Fruit fly (Drosophila melanogaster) whole organism, prepupa: ENCODE results near the gene bun.

Experiments
- Blimp-1 ChIP-seq: fragments of 200-800 bp; sonication (Bioruptor generic); optimal IDR thresholded peaks from 3 replicates; lab custom pipeline; 2017; ENCODE audit warnings: missing biosample characterization, missing genetic modification characterization, mild to moderate bottlenecking, moderate library complexity, missing genetic modification reagents
- CG10631 ChIP-seq: fragments of 200-800 bp; sonication (Bioruptor generic); optimal IDR thresholded peaks from 2 replicates; lab custom pipeline; 2016; ENCODE audit warnings: missing biosample characterization, missing genetic modification characterization
- CG11294 ChIP-seq: fragments of 200-800 bp; sonication (Bioruptor generic); IDR thresholded peaks from 2 replicates; pipeline ENCODE4 v1.3.6; 2022; ENCODE audit warnings: missing biosample characterization, missing genetic modification characterization
- CG11902 ChIP-seq: fragments of 200-800 bp; sonication (Bioruptor generic); optimal IDR thresholded peaks from 3 replicates; lab custom pipeline; 2016; ENCODE audit warnings: missing biosample characterization, missing genetic modification characterization
- CG15336 ChIP-seq: fragments of 200-800 bp; sonication (Bioruptor generic); IDR thresholded peaks from 2 replicates; pipeline ENCODE4 v1.3.6; 2022; ENCODE audit warnings: missing biosample characterization, missing genetic modification characterization
- CG1621 ChIP-seq: fragments of 200-800 bp; sonication (Bioruptor generic); optimal IDR thresholded peaks from 3 replicates; lab custom pipeline; 2018; ENCODE audit warnings: missing biosample characterization, mild to moderate bottlenecking, missing genetic modification characterization
- CG16779 ChIP-seq: fragments of 200-800 bp; sonication (Bioruptor generic); optimal IDR thresholded peaks from 3 replicates; lab custom pipeline; 2017; ENCODE audit warnings: missing biosample characterization, mild to moderate bottlenecking, missing genetic modification characterization
- CG3032 ChIP-seq: fragments of 200-800 bp; optimal IDR thresholded peaks from 2 replicates; lab custom pipeline; 2019; ENCODE audit warnings: missing biosample characterization, mild to moderate bottlenecking, missing genetic modification characterization, moderate library complexity
- CG31627 ChIP-seq: fragments of 200-800 bp; sonication (Bioruptor generic); optimal IDR thresholded peaks from 3 replicates; lab custom pipeline; 2016; ENCODE audit warnings: missing biosample characterization, missing genetic modification characterization
- CG32006 ChIP-seq: fragments of 200-800 bp; sonication (Bioruptor generic); optimal IDR thresholded peaks from 3 replicates; lab custom pipeline; 2017; ENCODE audit warnings: missing biosample characterization, mild to moderate bottlenecking, missing genetic modification characterization
- CG34406 ChIP-seq: fragments of 200-800 bp; sonication (Bioruptor generic); optimal IDR thresholded peaks from 3 replicates; lab custom pipeline; 2016; ENCODE audit warnings: missing biosample characterization, missing genetic modification characterization
- CG3919 ChIP-seq: fragments of 200-800 bp; sonication (Bioruptor generic); optimal IDR thresholded peaks from 3 replicates; lab custom pipeline; 2016; ENCODE audit warnings: missing biosample characterization, missing genetic modification characterization
- CG4318 ChIP-seq: fragments of 200-800 bp; sonication (Bioruptor generic); optimal IDR thresholded peaks from 3 replicates; lab custom pipeline; 2017; ENCODE audit warnings: missing biosample characterization, mild to moderate bottlenecking, missing genetic modification characterization
- CG6163 ChIP-seq: fragments of 200-800 bp; sonication (Bioruptor generic); IDR thresholded peaks from 3 replicates; pipeline ENCODE4 v1.3.6; 2022; ENCODE audit warnings: missing biosample characterization, missing genetic modification characterization
- CG6792 ChIP-seq: fragments of 200-800 bp; sonication (Bioruptor generic); optimal IDR thresholded peaks from 3 replicates; lab custom pipeline; 2016; ENCODE audit warnings: missing biosample characterization, missing genetic modification characterization
- CG6808 ChIP-seq: fragments of 200-800 bp; sonication (Bioruptor generic); optimal IDR thresholded peaks from 3 replicates; lab custom pipeline; 2017; ENCODE audit warnings: missing biosample characterization, missing genetic modification characterization, mild to moderate bottlenecking, moderate library complexity, missing genetic modification reagents
- CG6854 ChIP-seq: fragments of 200-800 bp; sonication (Bioruptor generic); optimal IDR thresholded peaks from 2 replicates; lab custom pipeline; 2017; ENCODE audit warnings: missing biosample characterization, mild to moderate bottlenecking, missing genetic modification characterization
- CG7368 ChIP-seq: fragments of 200-800 bp; sonication (Bioruptor generic); optimal IDR thresholded peaks from 3 replicates; lab custom pipeline; 2016; ENCODE audit warnings: missing biosample characterization, missing genetic modification characterization
- CG8119 ChIP-seq: fragments of 200-800 bp; sonication (Bioruptor generic); IDR thresholded peaks from 3 replicates; pipeline ENCODE4 v1.3.6; 2022; ENCODE audit warnings: missing biosample characterization, missing genetic modification characterization
- CG8319 ChIP-seq: fragments of 200-800 bp; sonication (Bioruptor generic); optimal IDR thresholded peaks from 3 replicates; lab custom pipeline; 2016; ENCODE audit warnings: missing biosample characterization, missing genetic modification characterization
- CG8632 ChIP-seq: fragments of 200-800 bp; sonication (Bioruptor generic); optimal IDR thresholded peaks from 3 replicates; lab custom pipeline; 2016; ENCODE audit warnings: missing biosample characterization, missing genetic modification characterization
- CG9139 ChIP-seq: fragments of 200-800 bp; sonication (Bioruptor generic); optimal IDR thresholded peaks from 3 replicates; lab custom pipeline; 2017; ENCODE audit warnings: missing biosample characterization, mild to moderate bottlenecking, missing genetic modification characterization
- Eip75B ChIP-seq: fragments of 200-800 bp; sonication (Bioruptor generic); optimal IDR thresholded peaks from 3 replicates; lab custom pipeline; 2016; ENCODE audit warnings: missing biosample characterization, missing genetic modification characterization
- Eip93F ChIP-seq: fragments of 200-800 bp; sonication (Bioruptor generic); optimal IDR thresholded peaks from 2 replicates; lab custom pipeline; 2016; ENCODE audit warnings: missing biosample characterization, mild to moderate bottlenecking, missing genetic modification characterization
- Ets21C ChIP-seq: fragments of 200-800 bp; sonication (Bioruptor generic); optimal IDR thresholded peaks from 3 replicates; lab custom pipeline; 2016; ENCODE audit warnings: missing biosample characterization, missing genetic modification characterization
- Ets96B ChIP-seq: fragments of 200-800 bp; optimal IDR thresholded peaks from 2 replicates; lab custom pipeline; 2019; ENCODE audit warnings: missing biosample characterization, mild to moderate bottlenecking, missing genetic modification characterization, moderate library complexity
- Hr38 ChIP-seq: sonication (Bioruptor generic); optimal IDR thresholded peaks from 2 replicates; lab custom pipeline; 2016; ENCODE audit warnings: missing biosample characterization, missing genetic modification characterization
- Hr39 ChIP-seq: fragments of 200-800 bp; sonication (Bioruptor generic); optimal IDR thresholded peaks from 2 replicates; lab custom pipeline; 2016; ENCODE audit warnings: missing biosample characterization, missing genetic modification characterization
- Lpt ChIP-seq: fragments of 200-800 bp; sonication (Bioruptor generic); optimal IDR thresholded peaks from 3 replicates; lab custom pipeline; 2016; ENCODE audit warnings: missing biosample characterization, missing genetic modification characterization
- OdsH ChIP-seq: fragments of 200-800 bp; sonication (Bioruptor generic); optimal IDR thresholded peaks from 3 replicates; lab custom pipeline; 2016; ENCODE audit warnings: missing biosample characterization, missing genetic modification characterization
- Smox ChIP-seq: fragments of 200-800 bp; sonication (Bioruptor generic); optimal IDR thresholded peaks from 3 replicates; lab custom pipeline; 2016; ENCODE audit warnings: missing biosample characterization, missing genetic modification characterization
- Sox102F ChIP-seq: fragments of 200-800 bp; sonication (Bioruptor generic); optimal IDR thresholded peaks from 2 replicates; lab custom pipeline; 2016; ENCODE audit warnings: missing biosample characterization, mild to moderate bottlenecking, missing genetic modification characterization
- achi ChIP-seq: fragments of 200-800 bp; sonication (Bioruptor generic); optimal IDR thresholded peaks from 3 replicates; lab custom pipeline; 2016; ENCODE audit warnings: missing biosample characterization, missing genetic modification characterization
- dac ChIP-seq: fragments of 200-800 bp; sonication (Bioruptor generic); optimal IDR thresholded peaks from 2 replicates; lab custom pipeline; 2017; ENCODE audit warnings: missing biosample characterization, mild to moderate bottlenecking, missing genetic modification characterization
- dsx ChIP-seq: fragments of 200-800 bp; optimal IDR thresholded peaks from 3 replicates; lab custom pipeline; 2019; ENCODE audit warnings: missing biosample characterization, mild to moderate bottlenecking, missing genetic modification characterization, moderate library complexity; ENCODE audit not compliant: poor library complexity, severe bottlenecking
- eg ChIP-seq: fragments of 200-800 bp; sonication (Bioruptor generic); IDR thresholded peaks from 3 replicates; pipeline ENCODE4 v1.3.6; 2022; ENCODE audit warnings: missing biosample characterization, missing genetic modification characterization
- esn ChIP-seq: fragments of 200-800 bp; sonication (Bioruptor generic); optimal IDR thresholded peaks from 2 replicates; lab custom pipeline; 2016; ENCODE audit warnings: missing biosample characterization, mild to moderate bottlenecking, missing genetic modification characterization, moderate library complexity
- fd85E ChIP-seq: fragments of 200-800 bp; sonication (Bioruptor generic); optimal IDR thresholded peaks from 3 replicates; lab custom pipeline; 2016; ENCODE audit warnings: missing biosample characterization, missing genetic modification characterization
- fkh ChIP-seq: fragments of 200-800 bp; sonication (Bioruptor generic); optimal IDR thresholded peaks from 3 replicates; lab custom pipeline; 2017; ENCODE audit warnings: missing biosample characterization, mild to moderate bottlenecking, missing genetic modification characterization, moderate library complexity
- net ChIP-seq: fragments of 200-800 bp; sonication (Bioruptor generic); optimal IDR thresholded peaks from 3 replicates; lab custom pipeline; 2016; ENCODE audit warnings: missing biosample characterization, missing genetic modification characterization
- pdm3 ChIP-seq: fragments of 200-800 bp; sonication (Bioruptor generic); optimal IDR thresholded peaks from 3 replicates; lab custom pipeline; 2016; ENCODE audit warnings: missing biosample characterization, missing genetic modification characterization
- salr ChIP-seq, 2 experiments: fragments of 200-800 bp; sonication (Bioruptor generic); optimal IDR thresholded peaks; 3 replicates each; lab custom pipeline; 2016 to 2018; ENCODE audit warnings: missing biosample characterization in 2 of 2, missing genetic modification characterization in 2 of 2, mild to moderate bottlenecking in 1 of 2
- spab ChIP-seq: fragments of 200-800 bp; sonication (Bioruptor generic); optimal IDR thresholded peaks from 2 replicates; lab custom pipeline; 2017; ENCODE audit warnings: missing biosample characterization, mild to moderate bottlenecking, missing genetic modification characterization, missing genetic modification reagents
- ss ChIP-seq, 2 experiments: fragments of 200-800 bp; sonication (Bioruptor generic); optimal IDR thresholded peaks; 2 replicates in 1 of 2; 3 replicates in 1 of 2; lab custom pipeline; 2017 to 2018; ENCODE audit warnings: mild to moderate bottlenecking in 2 of 2, missing biosample characterization in 2 of 2, missing genetic modification characterization in 2 of 2, moderate library complexity in 1 of 2

bun gene

DNA sequence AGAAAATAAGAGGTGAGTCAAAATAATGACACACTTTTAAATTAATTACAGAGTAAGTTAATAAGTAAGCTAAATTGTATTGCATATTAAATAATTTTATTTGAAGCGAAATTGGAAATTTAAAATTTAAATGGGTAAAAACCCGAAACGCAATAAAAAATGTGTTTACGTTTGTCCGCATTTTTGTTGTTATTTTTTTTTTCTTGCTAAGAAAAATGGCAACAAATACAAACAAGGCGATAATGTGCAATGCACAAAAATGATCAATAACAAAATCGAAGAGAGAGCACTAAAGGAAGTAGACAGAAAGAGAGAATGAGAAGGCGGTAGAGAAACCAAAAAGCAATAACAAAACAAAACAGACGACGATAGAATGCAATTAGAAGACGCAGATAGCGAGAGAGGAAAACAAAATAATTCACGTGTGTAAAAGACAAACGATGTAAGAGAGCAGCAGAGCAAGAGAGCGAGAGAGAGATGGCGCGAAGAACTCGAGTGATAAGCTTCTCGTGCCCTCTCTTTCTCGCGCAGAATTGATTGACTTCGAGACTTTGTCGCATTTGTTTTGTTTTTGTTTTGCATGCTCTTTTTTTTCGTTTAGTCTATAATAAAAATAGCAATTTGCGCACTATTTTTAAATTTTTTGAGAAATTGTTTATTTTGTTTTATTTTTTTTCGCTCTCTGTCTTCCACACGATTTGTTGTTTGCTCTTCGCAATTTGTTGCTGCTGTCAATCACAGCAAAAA is 25.5 kb downstream of the bun start (continued):
- TF ChIP-seq CG1621 (tag; lab: Kevin White, UChicago) (no peak), esn (no peak), OdsH (no peak), CG31627 (GFP tag; lab: Kevin White, UChicago) (no peak), Ets96B (tag; lab: Kevin White, UChicago) (peak; percentile 11), CG6792 (GFP tag; lab: Kevin White, UChicago) (no peak), Eip93F (GFP tag; lab: Kevin White, UChicago) (no peak), CG8319 (no peak), CG34406 (GFP tag; lab: Kevin White, UChicago) (no peak), CG7368 (GFP tag; lab: Kevin White, UChicago) (no peak), CG9139 (no peak), Lpt (GFP tag; lab: Kevin White, UChicago) (no peak), CG32006 (GFP tag; lab: Kevin White, UChicago) (no peak), Ets21C (GFP tag; lab: Kevin White, UChicago) (no peak), Smox (GFP tag; lab: Kevin White, UChicago) (no peak), CG3919 (GFP tag; lab: Kevin White, UChicago) (peak; percentile 35), CG6163 (GFP tag; lab: Robert Waterston, UW) (peak; percentile 82; the same call in 2 of the 3 replicates), Hr38 (GFP tag; lab: Kevin White, UChicago) (no peak)

DNA sequence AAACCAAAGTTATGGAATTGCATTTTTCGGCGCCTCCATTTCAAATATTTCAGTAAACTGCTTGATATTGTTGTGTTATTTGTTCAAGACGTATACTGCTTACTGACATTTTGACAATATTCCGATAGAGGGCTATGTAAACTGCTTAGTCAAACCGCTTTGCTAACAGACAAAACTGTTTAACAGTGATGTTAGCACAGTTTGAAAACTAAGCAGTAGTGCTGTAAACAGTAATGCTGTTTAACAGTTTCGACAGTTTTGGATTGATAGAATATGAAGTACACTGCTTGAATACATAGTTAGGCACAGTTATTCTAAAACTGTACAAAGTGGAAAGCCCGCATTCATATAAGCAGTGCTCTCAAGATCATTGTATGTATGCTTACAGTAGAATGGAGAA is 26.2 kb downstream of the bun start:
- TF ChIP-seq fkh (GFP tag; lab: Kevin White, UChicago), result no peak
- TF ChIP-seq CG4318 (GFP tag; lab: Kevin White, UChicago), result no peak
- no peak for TF ChIP-seq Lpt (GFP tag; lab: Kevin White, UChicago)
- TF ChIP-seq pdm3, result no peak
- TF ChIP-seq CG3919 (GFP tag; lab: Kevin White, UChicago), result no peak
- TF ChIP-seq Blimp-1, result no peak
- TF ChIP-seq Hr39, result no peak
- no peak for TF ChIP-seq CG6854 (GFP tag; lab: Kevin White, UChicago)
- TF ChIP-seq spab (GFP tag; lab: Kevin White, UChicago), result no peak
- TF ChIP-seq net, result no peak
- no peak for TF ChIP-seq dac (GFP tag; lab: Kevin White, UChicago)
- TF ChIP-seq CG8319, result no peak
- TF ChIP-seq dsx (GFP tag; lab: Kevin White, UChicago), result no peak
- TF ChIP-seq CG6808 (GFP tag; lab: Kevin White, UChicago), result no peak
- TF ChIP-seq eg (GFP tag; lab: Robert Waterston, UW), result no peak
- no peak for TF ChIP-seq Ets96B (tag; lab: Kevin White, UChicago)

- no peak for TF ChIP-seq achi
- no peak for TF ChIP-seq Lpt (GFP tag; lab: Kevin White, UChicago)
- TF ChIP-seq CG8119 (GFP tag; lab: Robert Waterston, UW), result 0 out of 3 replicates have a peak, but pooled peaks have one; percentile 19
Measured at dm6 chr2L:12519216-12519615, 27.2 kb downstream of the bun start.

dm6 chr2L:12513866-12514361 is 32.5 kb downstream of the bun start:
- TF ChIP-seq CG8632 (GFP tag; lab: Kevin White, UChicago) (peak; percentile 60), fd85E (GFP tag; lab: Kevin White, UChicago) (peak; percentile 37), CG16779 (tag; lab: Kevin White, UChicago) (peak; percentile 68), Sox102F (peak; percentile 75), spab (GFP tag; lab: Kevin White, UChicago) (no peak), CG11294 (GFP tag; lab: Robert Waterston, UW) (no peak), achi (peak; percentile 23), dsx (GFP tag; lab: Kevin White, UChicago) (no peak), Eip75B (GFP tag; lab: Kevin White, UChicago) (peak; percentile 46), Smox (GFP tag; lab: Kevin White, UChicago) (no peak), Eip93F (GFP tag; lab: Kevin White, UChicago) (peak; percentile 74), CG8319 (peak; percentile 37), CG10631 (no peak), CG11902 (no peak), ss (GFP tag; optimal IDR thresholded peaks at IDR 0.05; lab: Kevin White, UChicago) (peak in 1 of 2 experiments; percentile 49), fkh (GFP tag; lab: Kevin White, UChicago) (no peak), CG3032 (tag; lab: Kevin White, UChicago) (no peak), salr (GFP tag; optimal IDR thresholded peaks at IDR 0.05; lab: Kevin White, UChicago) (peak in 1 of 2 experiments; percentile 12), CG15336 (peak; percentile 64; the same call in 1 of the 2 replicates), Hr39 (no peak)
